Fruit fly (Drosophila melanogaster): ENCODE measurements around the gene Nf-YA.

Gene Nf-YA

dm6 chr3L:9396038-9396437 is 46.0 kb downstream of the Nf-YA start:
- TF ChIP-seq ttk (optimal IDR thresholded peaks at IDR 0.05) (no peak), Myc (optimal IDR thresholded peaks at IDR 0.05) (no peak), insv (optimal IDR thresholded peaks at IDR 0.05) (no peak), Sin3A (optimal IDR thresholded peaks at IDR 0.05) (no peak), h (optimal IDR thresholded peaks at IDR 0.05) (no peak), psq (optimal IDR thresholded peaks at IDR 0.05) (no peak)

dm6 chr3L:9391340-9391980 is 50.6 kb downstream of the Nf-YA start:
- no peak for TF ChIP-seq h (optimal IDR thresholded peaks at IDR 0.05)
- TF ChIP-seq Myc (optimal IDR thresholded peaks at IDR 0.05), result no peak

All from Kc167 (cell line).